Worm (Caenorhabditis elegans): Measurements from ENCODE around the gene tbx-38.

Gene tbx-38

DNA sequence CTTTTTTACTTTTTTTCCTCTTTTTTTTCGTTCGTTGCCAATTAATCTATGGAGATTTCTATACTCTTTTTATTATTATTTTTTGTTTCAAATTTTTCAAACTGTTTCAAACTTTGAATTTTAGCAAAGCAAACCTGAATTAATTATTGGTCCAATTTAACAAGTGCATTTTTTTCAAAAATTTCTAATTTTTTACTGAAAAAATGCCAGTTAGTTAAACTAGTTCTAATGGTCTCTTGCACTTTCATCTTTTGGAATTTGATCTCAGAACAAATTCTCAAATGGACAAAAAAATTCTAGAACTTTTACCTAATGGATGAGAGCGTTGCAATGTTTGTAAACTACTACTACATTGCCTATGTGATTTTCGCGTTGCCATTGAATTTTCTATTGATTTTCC lies 4.1 kb downstream of the tbx-38 start, which contains the start of gene srd-74:
srd-74 (plus strand) TSS at position 301 of the 400 bp plus-strand sequence.
- TF ChIP-seq hsf-1 (GFP tag; IDR thresholded peaks at IDR 0.05): no peak

DNA sequence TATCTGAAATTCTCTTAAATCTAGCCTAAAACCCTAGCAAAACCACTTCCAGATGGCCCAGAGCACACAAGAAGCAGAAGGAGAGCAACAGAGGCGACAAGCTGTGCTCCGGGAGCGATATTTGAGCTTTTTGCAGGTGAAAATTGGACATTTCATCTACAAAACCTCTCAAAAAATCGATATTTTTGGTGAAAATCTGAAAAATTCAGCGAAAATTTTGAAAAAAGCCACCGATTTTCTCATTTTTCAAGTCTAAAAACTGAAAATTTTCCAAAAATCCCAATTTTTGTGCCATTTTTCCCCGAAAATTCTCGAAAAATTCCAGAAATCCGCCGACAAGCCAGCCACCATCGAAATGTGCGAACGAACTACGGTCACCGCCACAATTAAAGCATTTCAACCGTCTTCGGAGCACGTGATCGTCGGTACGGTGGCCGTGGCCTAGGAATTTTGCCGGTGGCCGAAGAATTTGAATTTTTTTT lies 5.6 kb downstream of the tbx-38 start, which contains the start of gene C24H11.5:
C24H11.5 (plus strand) TSS at position 51 of the 482 bp plus-strand sequence.
- no peak for TF ChIP-seq mxl-1 (tag; optimal IDR thresholded peaks at IDR 0.05)
- TF ChIP-seq hlh-12 (tag; optimal IDR thresholded peaks at IDR 0.05): no peak
- TF ChIP-seq C06A6.2 (GFP tag; conservative IDR thresholded peaks at IDR 0.05): no peak
- no peak for TF ChIP-seq hmg-20 (GFP tag; IDR thresholded peaks at IDR 0.05)
- no peak for TF ChIP-seq ceh-27 (GFP tag; optimal IDR thresholded peaks at IDR 0.05)
- TF ChIP-seq zim-3 (tag; optimal IDR thresholded peaks at IDR 0.05): no peak
- TF ChIP-seq nfyb-1 (GFP tag; IDR thresholded peaks at IDR 0.05): no peak
- TF ChIP-seq dpff-1 (tag; optimal IDR thresholded peaks at IDR 0.05): no peak
- no peak for TF ChIP-seq madf-8 (GFP tag; conservative IDR thresholded peaks at IDR 0.05)
- TF ChIP-seq atf-7 (tag; optimal IDR thresholded peaks at IDR 0.05): no peak
- no peak for TF ChIP-seq madf-10 (tag; optimal IDR thresholded peaks at IDR 0.05)
- TF ChIP-seq ztf-3 (GFP tag; optimal IDR thresholded peaks at IDR 0.05): no peak
- no peak for TF ChIP-seq bed-2 (GFP tag; IDR thresholded peaks at IDR 0.05)
- no peak for TF ChIP-seq Y53G8AR.9 (GFP tag; conservative IDR thresholded peaks at IDR 0.05)
- no peak for TF ChIP-seq ets-4 (GFP tag; optimal IDR thresholded peaks at IDR 0.05)
- TF ChIP-seq cebp-2 (GFP tag; IDR thresholded peaks at IDR 0.05): no peak
- no peak for TF ChIP-seq F52B5.7 (tag; optimal IDR thresholded peaks at IDR 0.05)

DNA sequence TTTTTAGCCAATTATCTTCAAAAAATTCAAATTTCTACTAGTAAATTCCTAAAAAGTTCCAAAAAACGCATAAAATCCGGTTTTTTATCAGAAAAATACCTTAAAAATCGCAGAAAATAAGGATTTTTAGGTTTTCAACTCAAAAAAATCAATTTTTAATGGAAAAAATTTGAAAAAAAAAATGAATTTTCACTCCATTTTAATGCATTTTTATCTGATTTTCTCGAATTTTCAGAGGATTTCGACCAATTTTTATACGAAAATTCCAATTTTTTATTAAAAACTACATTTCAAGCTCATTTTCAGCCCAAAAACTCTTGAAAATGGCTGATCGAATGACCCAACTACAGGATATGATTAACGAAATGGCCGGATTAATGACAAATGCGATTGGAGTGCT lies 8.5 kb downstream of the tbx-38 start, which contains the start of gene mdt-21:
mdt-21 (plus strand) TSS at position 301 of the 400 bp plus-strand sequence.
- no peak for TF ChIP-seq pbrm-1 (GFP tag; IDR thresholded peaks at IDR 0.05)
- no peak for TF ChIP-seq rec-8 (tag; optimal IDR thresholded peaks at IDR 0.05)
- no peak for TF ChIP-seq tlf-1 (GFP tag; optimal IDR thresholded peaks at IDR 0.05)
- TF ChIP-seq attf-3 (GFP tag; conservative IDR thresholded peaks at IDR 0.05): no peak
- TF ChIP-seq athp-1 (tag; optimal IDR thresholded peaks at IDR 0.05): no peak
- no peak for TF ChIP-seq nfyb-1 (GFP tag; IDR thresholded peaks at IDR 0.05)
- TF ChIP-seq nfya-1 (tag; optimal IDR thresholded peaks at IDR 0.05; ENCODE audit: borderline replicate concordance, insufficient read depth): no peak
- no peak for TF ChIP-seq egrh-3 (GFP tag; IDR thresholded peaks at IDR 0.05)
- TF ChIP-seq C06A6.2 (GFP tag; conservative IDR thresholded peaks at IDR 0.05): no peak
- no peak for TF ChIP-seq let-526 (GFP tag; IDR thresholded peaks at IDR 0.05)
- no peak for TF ChIP-seq B0019.2 (GFP tag; conservative IDR thresholded peaks at IDR 0.05)
- TF ChIP-seq attf-5 (GFP tag; optimal IDR thresholded peaks at IDR 0.05): no peak
- no peak for TF ChIP-seq him-1 (tag; optimal IDR thresholded peaks at IDR 0.05)

DNA sequence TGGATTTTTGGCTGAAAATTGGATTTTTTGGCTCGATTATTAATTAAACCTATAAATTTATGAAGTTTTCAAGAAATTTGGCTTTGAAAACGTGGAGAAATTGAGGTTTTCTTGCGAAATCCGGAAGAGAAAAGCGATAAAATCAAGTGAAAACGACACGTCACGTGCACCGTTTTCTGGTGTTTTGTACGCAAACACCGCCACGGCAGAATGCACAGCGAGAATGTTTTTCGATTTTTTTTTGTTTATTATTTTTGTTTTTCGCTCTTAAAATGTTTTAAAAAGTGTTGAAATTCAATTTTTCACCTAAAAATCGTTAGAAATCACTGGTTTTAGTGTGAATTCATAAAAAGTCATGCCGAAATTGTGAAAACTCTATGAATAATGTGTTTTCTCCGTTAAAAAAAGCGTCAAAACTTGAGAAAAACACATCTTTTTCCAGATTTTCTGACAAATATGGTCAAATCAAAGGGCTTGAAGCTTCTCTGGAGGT lies 11.3 kb downstream of the tbx-38 start, which contains the start of gene immp-1:
immp-1 (plus strand) TSS at position 443 of the 493 bp plus-strand sequence.
- TF ChIP-seq lin-54 (GFP tag; optimal IDR thresholded peaks at IDR 0.05) (peak; percentile 11), F23B12.7 (tag; optimal IDR thresholded peaks at IDR 0.05; ENCODE audit: insufficient read depth) (peak; percentile 14), K11D2.4 (GFP tag; IDR thresholded peaks at IDR 0.05) (no peak), nfyb-1 (GFP tag; IDR thresholded peaks at IDR 0.05) (no peak), lin-35 (GFP tag; optimal IDR thresholded peaks at IDR 0.05) (peak in 1 of 3 experiments; percentile 27), let-607 (tag; optimal IDR thresholded peaks at IDR 0.05) (peak; percentile 45 to 78), cebp-1 (GFP tag; IDR thresholded peaks at IDR 0.05) (no peak), cebp-1 (tag; optimal IDR thresholded peaks at IDR 0.05) (peak; percentile 82), snpc-1.3 (tag; optimal IDR thresholded peaks at IDR 0.05; ENCODE audit: insufficient read depth) (peak; percentile 33)

All from whole organism, young adult.